Fruit fly (Drosophila melanogaster): ENCODE data around the gene CG13931.

dm6 chr3L:1674381-1674780 lies 27.8 kb downstream of the CG13931 start, which contains the start of gene CG7991:
- TF ChIP-seq CG1620 (GFP tag; optimal IDR thresholded peaks at IDR 0.05): no peak
- TF ChIP-seq pad (GFP tag; optimal IDR thresholded peaks at IDR 0.05): no peak

Measured in whole organism, adult.